Worm (Caenorhabditis elegans) whole organism, midembryonic: ENCODE data around the gene sec-23.

Experiments
- ztf-23 ChIP-seq: fragments of 200-800 bp; sonication (Bioruptor generic); IDR thresholded peaks from 2 replicates; pipeline ENCODE4 v1.3.6; 2022; ENCODE audit warnings: missing genetic modification reagents, missing genetic modification characterization, missing compliant biosample characterization
- ztf-29 ChIP-seq: fragments of 200-800 bp; sonication (Bioruptor generic); IDR thresholded peaks from 2 replicates; pipeline ENCODE4 v1.3.6; 2022; ENCODE audit warnings: missing genetic modification reagents, missing genetic modification characterization, missing compliant biosample characterization

- TF ChIP-seq ztf-29 (no peak), ztf-23 (GFP tag; lab: Robert Waterston, UW) (no peak)
Observed at ce11 chrV:20067075-20067474, 24.0 kb upstream of the sec-23 start.
